Fruit fly (Drosophila melanogaster) whole organism, pupa: ENCODE results near the gene B9d1.

Source experiments
- CG10348 ChIP-seq: fragments of 200-800 bp; sonication (Bioruptor generic); IDR thresholded peaks from 2 replicates; pipeline ENCODE4 v1.3.6; 2022; ENCODE audit warnings: missing biosample characterization, missing genetic modification characterization
- CG12605 ChIP-seq: fragments of 200-800 bp; sonication (Bioruptor generic); IDR thresholded peaks from 2 replicates; pipeline ENCODE4 v1.3.6; 2022; ENCODE audit warnings: missing biosample characterization, missing genetic modification characterization
- CG13204 ChIP-seq: fragments of 200-800 bp; sonication (Bioruptor generic); optimal IDR thresholded peaks from 2 replicates; lab custom pipeline; 2018; ENCODE audit warnings: missing biosample characterization, mild to moderate bottlenecking, missing genetic modification characterization, moderate library complexity
- CG14655 ChIP-seq: fragments of 200-800 bp; sonication (Bioruptor generic); optimal IDR thresholded peaks from 3 replicates; lab custom pipeline; 2017; ENCODE audit warnings: mild to moderate bottlenecking, missing biosample characterization, missing genetic modification reagents, missing genetic modification characterization
- CG15710 ChIP-seq: fragments of 200-800 bp; sonication (Bioruptor generic); optimal IDR thresholded peaks from 2 replicates; lab custom pipeline; 2018; ENCODE audit warnings: missing biosample characterization, mild to moderate bottlenecking, missing genetic modification characterization, moderate library complexity
- CG17806 ChIP-seq: fragments of 200-800 bp; sonication (Bioruptor generic); optimal IDR thresholded peaks from 2 replicates; lab custom pipeline; 2018; ENCODE audit warnings: missing biosample characterization, mild to moderate bottlenecking, missing genetic modification characterization, moderate library complexity
- CG32121 ChIP-seq: fragments of 200-800 bp; sonication (Bioruptor generic); IDR thresholded peaks from 2 replicates; pipeline ENCODE4 v1.3.6; 2022; ENCODE audit warnings: missing biosample characterization, missing genetic modification characterization
- CG34367 ChIP-seq: fragments of 200-800 bp; sonication (Bioruptor generic); optimal IDR thresholded peaks from 2 replicates; lab custom pipeline; 2018; ENCODE audit warnings: missing biosample characterization, mild to moderate bottlenecking, missing genetic modification characterization
- CG4496 ChIP-seq: fragments of 200-800 bp; sonication (Bioruptor generic); IDR thresholded peaks from 3 replicates; pipeline ENCODE4 v1.3.6; 2022; ENCODE audit warnings: missing biosample characterization, missing genetic modification characterization
- CG8159 ChIP-seq: fragments of 200-800 bp; sonication (Bioruptor generic); optimal IDR thresholded peaks from 3 replicates; lab custom pipeline; 2018; ENCODE audit warnings: missing biosample characterization, mild to moderate bottlenecking, missing genetic modification characterization, moderate library complexity
- CG8301 ChIP-seq: fragments of 200-800 bp; sonication (Bioruptor generic); optimal IDR thresholded peaks from 2 replicates; lab custom pipeline; 2018; ENCODE audit warnings: missing biosample characterization, mild to moderate bottlenecking, missing genetic modification characterization
- CG9948 ChIP-seq: fragments of 200-800 bp; sonication (Bioruptor generic); optimal IDR thresholded peaks from 2 replicates; lab custom pipeline; 2018; ENCODE audit warnings: missing biosample characterization, mild to moderate bottlenecking, missing genetic modification characterization, moderate library complexity
- D1 ChIP-seq: fragments of 200-800 bp; sonication (Bioruptor generic); optimal IDR thresholded peaks from 2 replicates; lab custom pipeline; 2018; ENCODE audit warnings: missing biosample characterization, mild to moderate bottlenecking, missing genetic modification characterization, moderate library complexity
- EcR ChIP-seq: fragments of 200-800 bp; sonication (Bioruptor generic); optimal IDR thresholded peaks from 3 replicates; lab custom pipeline; 2019; ENCODE audit warnings: missing biosample characterization, missing genetic modification characterization, mild to moderate bottlenecking, moderate library complexity, missing genetic modification reagents
- Ets98B ChIP-seq: fragments of 200-800 bp; sonication (Bioruptor generic); IDR thresholded peaks from 2 replicates; pipeline ENCODE4 v1.3.6; 2022; ENCODE audit warnings: missing biosample characterization, missing genetic modification characterization
- Pif1A ChIP-seq: fragments of 200-800 bp; sonication (Bioruptor generic); optimal IDR thresholded peaks from 3 replicates; lab custom pipeline; 2016; ENCODE audit warnings: missing biosample characterization, missing genetic modification characterization
- Pif1B ChIP-seq: fragments of 200-800 bp; sonication (Bioruptor generic); optimal IDR thresholded peaks from 3 replicates; lab custom pipeline; 2016; ENCODE audit warnings: missing biosample characterization, missing genetic modification characterization
- Snoo ChIP-seq: fragments of 200-800 bp; sonication (Bioruptor generic); optimal IDR thresholded peaks from 3 replicates; lab custom pipeline; 2017; ENCODE audit warnings: missing biosample characterization, mild to moderate bottlenecking, missing genetic modification characterization, inconsistent platforms
- fd96Ca ChIP-seq: fragments of 200-800 bp; sonication (Bioruptor generic); IDR thresholded peaks from 3 replicates; pipeline ENCODE4 v1.3.6; 2022; ENCODE audit warnings: missing biosample characterization, missing genetic modification characterization
- gl ChIP-seq: fragments of 200-800 bp; sonication (Bioruptor generic); optimal IDR thresholded peaks from 2 replicates; lab custom pipeline; 2018; ENCODE audit warnings: missing biosample characterization, mild to moderate bottlenecking, missing genetic modification characterization
- rn ChIP-seq: fragments of 200-800 bp; sonication (Bioruptor generic); IDR thresholded peaks from 2 replicates; pipeline ENCODE4 v1.3.6; 2022; ENCODE audit warnings: missing biosample characterization, missing genetic modification characterization

The B9d1 gene

DNA sequence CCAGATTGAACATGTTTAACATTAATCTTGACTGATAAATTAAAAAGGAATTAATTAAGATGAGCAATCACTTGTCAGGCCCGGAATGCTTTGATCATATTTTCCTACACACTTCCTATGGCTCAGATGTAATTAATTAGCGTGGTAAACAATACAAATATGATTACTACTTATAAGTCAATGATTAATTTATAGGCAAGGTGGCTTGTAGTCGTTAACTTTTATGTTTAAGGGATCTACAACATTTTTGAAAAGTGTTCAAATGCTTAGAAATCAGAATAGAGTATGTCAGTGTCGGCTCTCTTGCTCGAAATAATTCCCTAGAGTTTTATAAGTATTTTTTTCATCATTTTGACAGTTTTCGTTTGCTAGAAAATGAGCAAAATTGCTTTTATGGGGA lies 10.0 kb upstream of the B9d1 start:
- TF ChIP-seq CG8159 (tag; lab: Kevin White, UChicago) (no peak), CG12605 (GFP tag; lab: Robert Waterston, UW) (no peak), Snoo (tag; lab: Kevin White, UChicago) (no peak), rn (GFP tag; lab: Robert Waterston, UW) (no peak), CG17806 (tag; lab: Kevin White, UChicago) (no peak), CG13204 (GFP tag; lab: Kevin White, UChicago) (no peak), Pif1A (GFP tag; lab: Kevin White, UChicago) (no peak), CG14655 (no peak), Pif1B (GFP tag; lab: Kevin White, UChicago) (no peak), CG15710 (tag; lab: Kevin White, UChicago) (no peak)

DNA sequence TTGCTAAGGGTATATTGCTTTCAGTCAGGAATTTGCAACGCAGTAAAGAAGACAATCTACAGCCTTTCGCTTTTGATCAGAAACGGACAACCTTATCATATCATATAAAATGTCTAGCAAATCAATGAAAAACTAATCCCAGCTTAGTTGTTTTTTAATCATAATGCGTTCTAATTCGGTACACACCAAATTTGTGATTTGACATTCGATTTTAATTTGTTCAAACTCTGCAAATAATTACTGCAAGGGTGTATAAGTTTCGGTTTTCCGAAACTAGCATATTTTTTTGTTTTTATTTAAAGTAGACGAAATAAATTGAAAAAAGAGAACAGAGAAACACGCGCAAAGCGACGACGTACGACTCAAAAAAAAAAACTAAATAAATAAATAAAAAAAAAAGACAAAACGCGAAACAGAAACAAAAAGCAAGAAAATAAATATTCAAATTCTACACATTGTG lies 8.9 kb upstream of the B9d1 start:
- peak; percentile 45 for TF ChIP-seq CG12605 (GFP tag; lab: Robert Waterston, UW)
- TF ChIP-seq fd96Ca (GFP tag; lab: Robert Waterston, UW), result no peak
- TF ChIP-seq CG15710 (tag; lab: Kevin White, UChicago), result no peak
- TF ChIP-seq gl, result no peak
- TF ChIP-seq CG32121 (GFP tag; lab: Robert Waterston, UW), result peak; percentile 50
- no peak for TF ChIP-seq CG10348
- no peak for TF ChIP-seq CG13204 (GFP tag; lab: Kevin White, UChicago)
- no peak for TF ChIP-seq rn (GFP tag; lab: Robert Waterston, UW)
- no peak for TF ChIP-seq Pif1B (GFP tag; lab: Kevin White, UChicago)
- TF ChIP-seq CG34367 (tag; lab: Kevin White, UChicago), result no peak
- no peak for TF ChIP-seq EcR
- no peak for TF ChIP-seq Pif1A (GFP tag; lab: Kevin White, UChicago)
- peak; percentile 6 for TF ChIP-seq CG8301
- TF ChIP-seq CG8159 (tag; lab: Kevin White, UChicago), result no peak
- TF ChIP-seq CG9948 (tag; lab: Kevin White, UChicago), result no peak
- no peak for TF ChIP-seq CG17806 (tag; lab: Kevin White, UChicago)
- peak; percentile 54; the same call in 1 of the 2 replicates for TF ChIP-seq Ets98B (GFP tag; lab: Robert Waterston, UW)
- no peak for TF ChIP-seq Snoo (tag; lab: Kevin White, UChicago)
- TF ChIP-seq CG14655, result peak; percentile 40
- TF ChIP-seq CG4496 (GFP tag; lab: Robert Waterston, UW), result no peak; the same call in 2 of the 3 replicates
- TF ChIP-seq D1 (tag; lab: Kevin White, UChicago), result no peak

DNA sequence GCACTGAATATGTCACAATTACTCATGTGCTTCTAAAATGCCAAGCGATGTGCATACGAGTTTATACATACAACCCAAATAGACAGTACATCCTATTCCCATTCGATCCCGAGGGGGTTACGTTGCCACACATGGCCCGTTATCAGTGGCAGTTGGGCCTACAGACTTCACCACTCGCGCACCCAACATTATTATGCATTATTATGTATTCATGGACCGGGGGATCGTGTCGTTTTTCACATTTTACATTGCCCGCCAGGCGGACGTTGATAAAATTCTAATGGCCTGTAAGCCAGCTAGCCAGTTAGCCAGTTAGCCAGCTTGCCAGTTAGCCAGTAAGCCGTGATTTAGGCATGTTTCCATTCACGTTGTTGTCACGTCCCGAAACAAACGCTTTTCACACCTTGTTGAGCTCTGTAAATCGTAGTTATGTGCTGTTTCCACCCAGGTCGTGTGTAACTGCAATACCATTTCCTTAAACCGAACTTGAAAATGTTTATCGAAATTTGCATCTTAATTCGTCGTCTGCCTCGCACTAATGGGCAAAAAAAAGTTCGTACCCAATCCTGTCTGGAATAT lies 8.3 kb upstream of the B9d1 start:
- TF ChIP-seq CG34367 (tag; lab: Kevin White, UChicago) (no peak), CG10348 (no peak), fd96Ca (GFP tag; lab: Robert Waterston, UW) (no peak), gl (no peak)

DNA sequence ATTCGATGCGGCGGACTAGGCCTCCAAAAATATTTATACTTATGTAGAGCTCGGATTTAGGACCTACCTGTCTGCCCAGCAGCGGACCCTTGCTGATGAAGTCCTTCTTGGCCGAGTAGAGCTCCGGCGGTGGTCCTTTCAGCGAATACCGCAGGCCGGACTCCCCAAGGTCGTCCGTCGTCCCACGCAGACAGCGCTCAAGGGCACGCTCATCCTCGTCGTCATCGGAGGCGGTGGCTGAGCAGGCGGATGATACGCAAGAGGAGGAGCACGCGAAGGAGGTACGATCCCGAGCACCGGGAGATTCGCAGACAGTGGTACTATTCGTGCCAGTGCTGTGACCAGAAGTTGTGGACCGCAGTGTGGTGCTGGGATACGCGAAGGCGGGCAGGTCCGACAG lies 6.9 kb upstream of the B9d1 start:
- TF ChIP-seq EcR (no peak), fd96Ca (GFP tag; lab: Robert Waterston, UW) (no peak)

DNA sequence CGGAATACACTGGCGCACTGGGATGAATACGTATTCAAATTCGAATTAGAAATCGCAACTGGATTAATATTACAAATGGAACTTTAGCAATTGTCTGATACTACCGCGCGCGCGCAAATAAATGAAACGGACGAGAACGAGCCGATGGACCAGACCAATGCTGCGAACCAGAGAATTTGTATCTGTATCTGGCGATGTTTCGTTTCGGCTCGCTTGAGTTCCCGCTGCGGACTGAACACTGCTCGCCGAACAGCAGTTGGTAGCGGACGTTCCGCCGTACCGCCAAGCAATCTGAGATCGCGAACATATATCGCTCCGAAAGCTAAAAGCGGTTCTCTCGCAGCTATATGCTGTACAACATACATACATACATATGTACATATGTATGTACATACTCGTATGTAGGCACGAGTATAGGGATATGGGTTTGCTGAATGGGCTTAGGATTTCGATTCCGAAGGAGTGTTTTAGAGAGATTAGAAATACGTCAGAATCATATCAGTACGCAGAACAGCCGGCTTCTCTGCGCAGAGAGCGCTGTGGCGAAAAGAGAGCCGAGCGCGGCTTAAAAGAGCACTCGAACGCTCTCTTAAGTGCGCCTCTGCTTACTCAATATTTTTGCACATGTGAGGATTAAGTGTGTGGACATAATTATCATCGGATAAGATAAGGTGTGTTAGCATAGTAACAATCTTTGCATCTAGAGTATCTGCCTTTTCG lies 5.6 kb upstream of the B9d1 start, which contains the start of gene AdamTS-A:
Gene AdamTS-A, minus strand, starts transcription at position 221 of the 720 bp plus-strand sequence.
- TF ChIP-seq gl, result no peak
- TF ChIP-seq CG4496 (GFP tag; lab: Robert Waterston, UW), result no peak
- TF ChIP-seq CG8301, result no peak
- no peak for TF ChIP-seq CG8159 (tag; lab: Kevin White, UChicago)
- TF ChIP-seq Pif1A (GFP tag; lab: Kevin White, UChicago), result peak; percentile 4
- no peak for TF ChIP-seq CG17806 (tag; lab: Kevin White, UChicago)
- TF ChIP-seq Pif1B (GFP tag; lab: Kevin White, UChicago), result peak; percentile 19
- TF ChIP-seq CG14655, result no peak
- TF ChIP-seq CG13204 (GFP tag; lab: Kevin White, UChicago), result peak; percentile 95
- no peak for TF ChIP-seq rn (GFP tag; lab: Robert Waterston, UW)
- no peak for TF ChIP-seq fd96Ca (GFP tag; lab: Robert Waterston, UW)
- TF ChIP-seq CG12605 (GFP tag; lab: Robert Waterston, UW), result no peak

DNA sequence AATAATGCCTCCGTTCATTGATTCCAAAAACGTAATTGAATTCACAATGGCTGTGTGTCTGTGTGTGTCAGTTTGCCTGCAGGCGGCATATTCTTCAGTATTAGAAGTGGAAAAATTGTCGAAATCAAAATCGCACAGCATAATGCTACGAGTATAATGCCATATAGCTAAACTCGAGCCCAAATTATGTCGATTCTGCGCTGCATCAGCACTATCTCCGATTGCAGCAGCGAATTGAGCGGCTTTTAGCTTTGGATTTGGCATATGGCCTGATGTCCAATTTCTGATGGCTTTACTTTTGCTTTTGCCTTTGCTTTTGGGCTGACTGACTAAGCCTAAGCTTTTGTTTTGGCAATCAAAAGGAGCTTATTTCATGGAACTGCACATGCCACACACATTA lies 1.6 kb upstream of the B9d1 start:
- TF ChIP-seq fd96Ca (GFP tag; lab: Robert Waterston, UW) (no peak), CG13204 (GFP tag; lab: Kevin White, UChicago) (no peak), CG14655 (no peak), EcR (no peak), gl (no peak), CG34367 (tag; lab: Kevin White, UChicago) (no peak), Pif1B (GFP tag; lab: Kevin White, UChicago) (no peak), CG10348 (no peak), Pif1A (GFP tag; lab: Kevin White, UChicago) (no peak), rn (GFP tag; lab: Robert Waterston, UW) (no peak), CG32121 (GFP tag; lab: Robert Waterston, UW) (no peak)
